Worm (Caenorhabditis elegans) whole organism, L3 larva: ENCODE results near the gene bcl-7.

Experiments used
- hmg-11 ChIP-seq: sonication (generic microtip); optimal IDR thresholded peaks from 2 replicates; lab custom pipeline; 2016; ENCODE audit warnings: missing genetic modification characterization, missing compliant biosample characterization
- lin-39 ChIP-seq: fragments of 150-350 bp; optimal IDR thresholded peaks from 2 replicates; lab custom pipeline; 2018; ENCODE audit warnings: missing biosample characterization, missing genetic modification reagents, missing genetic modification characterization
- nhr-23 ChIP-seq: fragments of 150-350 bp; optimal IDR thresholded peaks from 2 replicates; lab custom pipeline; 2014; ENCODE audit warnings: missing biosample characterization, missing genetic modification reagents, missing genetic modification characterization
- nhr-28 ChIP-seq: fragments of 150-350 bp; optimal IDR thresholded peaks from 2 replicates; lab custom pipeline; 2014; ENCODE audit warnings: missing biosample characterization, missing genetic modification characterization
- nhr-76 ChIP-seq: fragments of 150-350 bp; sonication (generic microtip); optimal IDR thresholded peaks from 5 replicates; lab custom pipeline; 2014; ENCODE audit warnings: missing biosample characterization, missing genetic modification characterization
- pqm-1 ChIP-seq: fragments of 150-350 bp; optimal IDR thresholded peaks from 2 replicates; lab custom pipeline; 2017; ENCODE audit warnings: missing biosample characterization, missing genetic modification characterization, inconsistent platforms
- sea-2 ChIP-seq: fragments of 150-350 bp; sonication (generic microtip); optimal IDR thresholded peaks from 4 replicates; lab custom pipeline; 2014; ENCODE audit warnings: missing biosample characterization, missing genetic modification reagents, missing genetic modification characterization
- skn-1 ChIP-seq: fragments of 150-350 bp; optimal IDR thresholded peaks from 2 replicates; lab custom pipeline; 2014; ENCODE audit warnings: missing biosample characterization, missing genetic modification characterization
- snpc-4 ChIP-seq: fragments of 150-350 bp; optimal IDR thresholded peaks from 2 replicates; lab custom pipeline; 2014; ENCODE audit warnings: missing biosample characterization, missing genetic modification characterization
- unc-62 ChIP-seq: fragments of 150-350 bp; sonication (generic microtip); optimal IDR thresholded peaks from 4 replicates; lab custom pipeline; 2014; ENCODE audit warnings: missing biosample characterization, missing genetic modification reagents, missing genetic modification characterization
- zag-1 ChIP-seq: fragments of 150-350 bp; optimal IDR thresholded peaks from 2 replicates; lab custom pipeline; 2014; ENCODE audit warnings: missing biosample characterization, missing genetic modification characterization
- ztf-4 ChIP-seq: fragments of 150-350 bp; optimal IDR thresholded peaks from 2 replicates; lab custom pipeline; 2014; ENCODE audit warnings: missing biosample characterization, missing genetic modification characterization

DNA sequence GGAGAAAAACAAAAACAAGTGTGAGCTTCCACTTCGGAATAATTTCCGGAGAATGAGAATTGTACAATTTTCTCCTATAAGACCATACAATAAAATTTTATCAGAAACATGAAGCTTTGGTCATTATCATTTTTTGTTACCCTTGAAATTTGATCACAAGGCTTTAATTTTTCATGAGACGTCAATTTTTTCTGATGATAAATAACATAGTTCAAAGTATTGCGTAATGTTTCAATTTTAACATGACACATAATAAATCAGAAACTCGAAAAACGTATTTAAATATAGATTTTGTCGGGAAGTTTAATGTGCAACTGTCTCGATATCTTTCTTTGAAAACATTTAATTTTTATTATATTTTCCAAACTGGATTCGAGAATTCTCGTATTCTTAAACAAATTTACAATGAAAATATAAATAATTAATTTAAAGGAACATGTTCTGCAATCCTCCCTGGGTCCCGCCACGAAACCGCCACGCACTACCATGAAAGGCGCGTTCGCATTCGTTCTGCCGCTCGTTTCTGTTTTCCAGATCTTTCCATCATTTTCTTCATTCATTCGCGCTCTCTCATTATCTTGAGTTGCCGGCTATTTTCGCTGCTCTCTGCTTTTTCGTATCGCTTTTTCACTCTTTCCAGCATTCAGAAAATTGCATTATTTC lies 13.0 kb downstream of the bcl-7 start:
- TF ChIP-seq sea-2 (GFP tag; lab: Kevin White, UChicago) (no peak), unc-62 (GFP tag; lab: Kevin White, UChicago) (no peak), skn-1 (tag; lab: Kevin White, UChicago) (no peak), snpc-4 (no peak), nhr-76 (tag; lab: Kevin White, UChicago) (no peak), hmg-11 (no peak), zag-1 (tag; lab: Kevin White, UChicago) (no peak), nhr-28 (tag; lab: Kevin White, UChicago) (no peak), nhr-23 (tag; lab: Kevin White, UChicago) (no peak), ztf-4 (tag; lab: Kevin White, UChicago) (no peak), pqm-1 (tag; lab: Kevin White, UChicago) (peak; percentile 61), lin-39 (tag; lab: Kevin White, UChicago) (peak; percentile 13)
